Fruit fly (Drosophila melanogaster) whole organism, wandering third instar larva: ENCODE results near the gene CG8852.

Source experiments
- Abd-B ChIP-seq: fragments of >200 bp; optimal IDR thresholded peaks from 2 replicates; lab custom pipeline; 2017; ENCODE audit warnings: missing biosample characterization, missing genetic modification characterization
- CG32264 ChIP-seq: fragments of 200-800 bp; sonication (Bioruptor generic); optimal IDR thresholded peaks from 2 replicates; lab custom pipeline; 2016; ENCODE audit warnings: missing biosample characterization, missing genetic modification characterization
- CrebA ChIP-seq: fragments of 200-800 bp; sonication (Bioruptor generic); optimal IDR thresholded peaks from 2 replicates; lab custom pipeline; 2016; ENCODE audit warnings: missing biosample characterization, mild to moderate bottlenecking, missing genetic modification characterization, borderline replicate concordance
- Dfd ChIP-seq: fragments of >200 bp; optimal IDR thresholded peaks from 2 replicates; lab custom pipeline; 2017; ENCODE audit warnings: missing biosample characterization, missing genetic modification characterization
- GATAd ChIP-seq: sonication (Bioruptor generic); optimal IDR thresholded peaks from 2 replicates; lab custom pipeline; 2016; ENCODE audit warnings: missing biosample characterization, missing genetic modification characterization
- Hnf4 ChIP-seq: fragments of 200-800 bp; sonication (Bioruptor generic); optimal IDR thresholded peaks from 2 replicates; lab custom pipeline; 2016; ENCODE audit warnings: missing biosample characterization, mild to moderate bottlenecking, missing genetic modification characterization
- Mio ChIP-seq: sonication (Bioruptor generic); optimal IDR thresholded peaks from 2 replicates; lab custom pipeline; 2016; ENCODE audit warnings: missing biosample characterization, missing genetic modification characterization
- Myc ChIP-seq: fragments of >200 bp; optimal IDR thresholded peaks from 2 replicates; lab custom pipeline; 2017
- N ChIP-seq: fragments of >200 bp; optimal IDR thresholded peaks from 2 replicates; lab custom pipeline; 2018; ENCODE audit warnings: missing biosample characterization, missing external identifiers, missing genetic modification characterization
- OdsH ChIP-seq: fragments of 200-800 bp; sonication (Bioruptor generic); optimal IDR thresholded peaks from 2 replicates; lab custom pipeline; 2016; ENCODE audit warnings: missing biosample characterization, mild to moderate bottlenecking, missing genetic modification characterization
- Rel ChIP-seq, 2 experiments: fragments of 200-800 bp; sonication (Bioruptor generic) in 1 of 2; optimal IDR thresholded peaks; 2 replicates in 1 of 2; 3 replicates in 1 of 2; lab custom pipeline; 2016 to 2019; ENCODE audit warnings: mild to moderate bottlenecking in 2 of 2, missing biosample characterization in 2 of 2, missing genetic modification characterization in 2 of 2, moderate library complexity in 1 of 2
- Vsx2 ChIP-seq: fragments of 200-300, 225-300 bp; sonication (Bioruptor generic); optimal IDR thresholded peaks from 2 replicates; lab custom pipeline; 2018; ENCODE audit warnings: missing biosample characterization, missing genetic modification characterization; ENCODE audit not compliant: partially characterized antibody
- br ChIP-seq: fragments of 200-800 bp; sonication (Bioruptor generic); optimal IDR thresholded peaks from 2 replicates; lab custom pipeline; 2016; ENCODE audit warnings: missing biosample characterization, missing genetic modification characterization
- brk ChIP-seq: fragments of 200-800 bp; sonication (Bioruptor generic); optimal IDR thresholded peaks from 2 replicates; lab custom pipeline; 2016; ENCODE audit warnings: missing biosample characterization, mild to moderate bottlenecking, missing genetic modification characterization
- dl ChIP-seq, 2 experiments: fragments of 175-275, 200-275 bp in 1 of 2; fragments of 200-275 bp in 1 of 2; sonication (Bioruptor generic); optimal IDR thresholded peaks; lab custom pipeline; 2018; ENCODE audit warnings: mild to moderate bottlenecking in 2 of 2, missing biosample characterization in 2 of 2, missing genetic modification characterization in 2 of 2, moderate library complexity in 2 of 2; ENCODE audit not compliant: partially characterized antibody in 2 of 2, insufficient read depth in 1 of 2
- dsf ChIP-seq: sonication (Bioruptor generic); optimal IDR thresholded peaks from 2 replicates; lab custom pipeline; 2016; ENCODE audit warnings: missing biosample characterization, missing genetic modification characterization, borderline replicate concordance
- ey ChIP-seq: fragments of 200-800 bp; sonication (Bioruptor generic); optimal IDR thresholded peaks from 2 replicates; lab custom pipeline; 2016; ENCODE audit warnings: missing biosample characterization, missing genetic modification characterization
- foxo ChIP-seq, 2 experiments: fragments of 200-800 bp; sonication (Bioruptor generic); optimal IDR thresholded peaks; 2 replicates in 1 of 2; 3 replicates in 1 of 2; lab custom pipeline; 2016 to 2017; ENCODE audit warnings: missing biosample characterization in 2 of 2, missing genetic modification characterization in 2 of 2
- fru ChIP-seq: fragments of 200-800 bp; sonication (Bioruptor generic); optimal IDR thresholded peaks from 3 replicates; lab custom pipeline; 2016; ENCODE audit warnings: missing biosample characterization, mild to moderate bottlenecking, missing genetic modification characterization
- jim ChIP-seq: fragments of 175-275, 200-325 bp; sonication (Bioruptor generic); optimal IDR thresholded peaks from 2 replicates; lab custom pipeline; 2016; ENCODE audit warnings: missing biosample characterization, mild to moderate bottlenecking, missing genetic modification characterization
- lola ChIP-seq: fragments of >200 bp; optimal IDR thresholded peaks from 2 replicates; lab custom pipeline; 2017; ENCODE audit warnings: missing biosample characterization, missing genetic modification characterization
- psq ChIP-seq: fragments of 200-800 bp; sonication (Bioruptor generic); optimal IDR thresholded peaks from 3 replicates; lab custom pipeline; 2017; ENCODE audit warnings: missing biosample characterization, mild to moderate bottlenecking, missing genetic modification characterization, moderate library complexity
- rgr ChIP-seq: fragments of 200-800 bp; sonication (Bioruptor generic); optimal IDR thresholded peaks from 3 replicates; lab custom pipeline; 2016; ENCODE audit warnings: missing biosample characterization, mild to moderate bottlenecking, missing genetic modification characterization
- sage ChIP-seq: fragments of 200-800 bp; sonication (Bioruptor generic); optimal IDR thresholded peaks from 2 replicates; lab custom pipeline; 2016; ENCODE audit warnings: missing biosample characterization, mild to moderate bottlenecking, missing genetic modification characterization
- sv ChIP-seq: fragments of 200-800 bp; sonication (Bioruptor generic); optimal IDR thresholded peaks from 3 replicates; lab custom pipeline; 2016; ENCODE audit warnings: missing biosample characterization, missing genetic modification characterization
- tai ChIP-seq: sonication (Bioruptor generic); optimal IDR thresholded peaks from 2 replicates; lab custom pipeline; 2016; ENCODE audit warnings: missing biosample characterization, missing genetic modification characterization
- usp ChIP-seq: fragments of >200 bp; optimal IDR thresholded peaks from 2 replicates; lab custom pipeline; 2017; ENCODE audit warnings: missing biosample characterization, missing genetic modification characterization

CG8852 gene

DNA sequence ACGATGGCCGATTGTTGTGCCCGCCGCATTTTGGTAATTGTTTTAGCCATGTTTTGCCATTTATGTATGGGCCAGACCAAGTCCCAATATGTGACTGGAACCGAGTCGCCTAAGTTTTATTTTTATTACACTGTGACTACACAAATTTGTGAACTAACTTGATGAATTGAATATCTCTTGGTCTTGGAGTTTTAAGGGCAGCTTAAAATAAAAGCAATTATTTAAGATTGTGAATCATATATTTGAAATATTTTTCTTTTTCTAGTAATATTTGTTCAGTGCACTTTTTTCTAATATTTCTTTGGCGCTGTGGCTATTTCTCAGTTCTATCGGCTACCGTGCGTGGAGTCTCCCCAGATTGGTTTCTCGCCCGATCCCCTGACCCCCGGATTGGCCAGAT is 31.5 kb upstream of the CG8852 start:
- TF ChIP-seq Myc (lab: Kevin White, UChicago), result no peak

DNA sequence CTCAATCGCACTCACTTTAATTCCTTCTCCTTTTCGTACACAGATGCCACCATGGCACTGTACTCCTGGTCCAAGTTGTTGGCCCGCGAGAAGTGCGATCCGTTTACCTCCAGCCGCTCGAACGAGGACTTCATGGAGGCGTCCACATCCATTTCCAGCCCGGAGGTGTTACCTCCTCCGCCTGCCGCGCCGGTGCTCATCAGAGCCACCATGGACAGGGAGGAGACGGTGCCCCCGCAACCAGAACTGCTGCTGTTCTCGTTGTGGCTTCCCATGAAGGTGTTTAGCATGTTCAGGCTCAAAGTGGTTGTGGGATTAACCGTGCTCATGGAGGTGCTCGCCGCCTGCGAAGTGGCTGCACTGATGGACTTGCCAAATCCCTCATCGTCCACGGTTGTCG is 29.5 kb upstream of the CG8852 start:
- no peak for TF ChIP-seq rgr (GFP tag; lab: Kevin White, UChicago)
- TF ChIP-seq lola, result no peak
- TF ChIP-seq brk, result no peak
- TF ChIP-seq foxo (GFP tag; optimal IDR thresholded peaks at IDR 0.05; lab: Kevin White, UChicago), result no peak
- no peak for TF ChIP-seq sage (GFP tag; lab: Kevin White, UChicago)
- no peak for TF ChIP-seq dl (GFP tag; optimal IDR thresholded peaks at IDR 0.05; lab: Kevin White, UChicago; ENCODE audit: insufficient read depth in 1 of 2, partially characterized antibody in 2 of 2)
- no peak for TF ChIP-seq Myc (lab: Kevin White, UChicago)
- TF ChIP-seq tai (GFP tag; lab: Kevin White, UChicago), result no peak
- no peak for TF ChIP-seq CG32264 (GFP tag; lab: Kevin White, UChicago)
- no peak for TF ChIP-seq N (GFP tag; lab: Kevin White, UChicago)
- no peak for TF ChIP-seq Dfd (GFP tag; lab: Kevin White, UChicago)
- no peak for TF ChIP-seq br (GFP tag; lab: Kevin White, UChicago)
- no peak for TF ChIP-seq CrebA (GFP tag; lab: Kevin White, UChicago)
- no peak for TF ChIP-seq OdsH (GFP tag; lab: Kevin White, UChicago)
- TF ChIP-seq dsf (GFP tag; lab: Kevin White, UChicago), result no peak
- TF ChIP-seq fru (GFP tag; lab: Kevin White, UChicago), result no peak
- TF ChIP-seq GATAd (GFP tag; lab: Kevin White, UChicago), result no peak
- TF ChIP-seq jim (GFP tag; lab: Kevin White, UChicago), result no peak
- no peak for TF ChIP-seq Abd-B (GFP tag; lab: Kevin White, UChicago)
- TF ChIP-seq Vsx2 (GFP tag; lab: Kevin White, UChicago), result no peak

DNA sequence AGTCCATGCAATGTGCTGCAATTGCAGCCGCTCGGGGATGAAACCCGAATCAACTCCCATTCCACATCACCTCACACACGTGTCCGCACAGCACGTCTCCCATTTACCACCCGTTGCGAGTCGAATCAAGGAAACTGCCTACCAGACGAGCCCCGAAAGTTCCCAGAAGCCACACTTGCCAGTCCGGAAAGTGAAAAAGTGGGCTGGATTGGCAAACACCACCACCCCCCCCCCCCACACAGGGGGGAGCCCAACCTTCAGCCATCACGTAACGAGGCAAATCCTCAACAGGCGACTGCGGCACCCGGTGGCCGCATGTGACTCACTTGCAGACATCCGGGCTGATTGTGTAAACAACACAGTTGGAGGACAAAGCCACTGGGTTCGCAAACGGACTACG is 20.1 kb upstream of the CG8852 start:
- TF ChIP-seq rgr (GFP tag; lab: Kevin White, UChicago), result no peak
- no peak for TF ChIP-seq fru (GFP tag; lab: Kevin White, UChicago)
- TF ChIP-seq sv (GFP tag; lab: Kevin White, UChicago), result no peak
- no peak for TF ChIP-seq Mio (GFP tag; lab: Kevin White, UChicago)
- no peak for TF ChIP-seq Myc (lab: Kevin White, UChicago)

DNA sequence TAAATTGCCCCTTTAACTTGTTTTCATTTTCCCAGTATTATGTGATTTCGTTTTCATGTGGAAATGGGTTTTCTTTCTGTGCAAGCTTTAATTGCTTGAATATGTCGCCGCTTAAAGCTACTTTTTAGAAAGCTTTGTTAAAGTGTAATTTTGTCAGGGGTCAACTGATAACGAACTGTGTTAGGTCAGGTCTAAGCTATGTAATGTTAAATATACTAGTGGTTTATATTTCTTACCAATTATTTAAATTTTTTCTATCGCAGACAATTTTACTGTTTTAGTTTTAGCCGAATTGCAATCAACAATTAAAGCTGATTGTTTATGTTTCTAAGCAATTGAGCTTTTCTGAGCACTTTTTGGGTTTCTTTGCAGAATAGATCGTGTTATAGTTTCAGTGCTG is 18.6 kb upstream of the CG8852 start:
- TF ChIP-seq N (GFP tag; lab: Kevin White, UChicago) (no peak), Myc (lab: Kevin White, UChicago) (no peak)

DNA sequence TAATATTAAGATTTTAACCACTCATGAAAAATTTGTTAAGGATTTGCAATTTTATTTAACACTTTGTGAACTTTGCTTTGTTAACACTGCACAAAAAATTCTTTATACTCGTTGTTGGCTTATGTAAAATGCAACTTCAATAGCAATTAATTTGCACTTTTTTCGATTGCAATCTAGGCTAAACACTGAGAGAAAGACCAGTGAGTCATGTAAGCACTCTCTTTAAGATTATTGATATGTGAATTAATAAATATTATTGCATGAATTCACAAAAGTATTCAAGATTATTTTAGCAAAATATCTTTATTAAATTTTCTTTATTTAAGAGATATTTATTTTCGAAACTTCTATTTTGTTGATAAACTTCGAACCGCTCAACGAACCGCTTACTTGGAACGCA is 18.1 kb upstream of the CG8852 start:
- TF ChIP-seq dsf (GFP tag; lab: Kevin White, UChicago) (no peak), psq (GFP tag; lab: Kevin White, UChicago) (no peak), Vsx2 (GFP tag; lab: Kevin White, UChicago) (no peak), brk (no peak)

DNA sequence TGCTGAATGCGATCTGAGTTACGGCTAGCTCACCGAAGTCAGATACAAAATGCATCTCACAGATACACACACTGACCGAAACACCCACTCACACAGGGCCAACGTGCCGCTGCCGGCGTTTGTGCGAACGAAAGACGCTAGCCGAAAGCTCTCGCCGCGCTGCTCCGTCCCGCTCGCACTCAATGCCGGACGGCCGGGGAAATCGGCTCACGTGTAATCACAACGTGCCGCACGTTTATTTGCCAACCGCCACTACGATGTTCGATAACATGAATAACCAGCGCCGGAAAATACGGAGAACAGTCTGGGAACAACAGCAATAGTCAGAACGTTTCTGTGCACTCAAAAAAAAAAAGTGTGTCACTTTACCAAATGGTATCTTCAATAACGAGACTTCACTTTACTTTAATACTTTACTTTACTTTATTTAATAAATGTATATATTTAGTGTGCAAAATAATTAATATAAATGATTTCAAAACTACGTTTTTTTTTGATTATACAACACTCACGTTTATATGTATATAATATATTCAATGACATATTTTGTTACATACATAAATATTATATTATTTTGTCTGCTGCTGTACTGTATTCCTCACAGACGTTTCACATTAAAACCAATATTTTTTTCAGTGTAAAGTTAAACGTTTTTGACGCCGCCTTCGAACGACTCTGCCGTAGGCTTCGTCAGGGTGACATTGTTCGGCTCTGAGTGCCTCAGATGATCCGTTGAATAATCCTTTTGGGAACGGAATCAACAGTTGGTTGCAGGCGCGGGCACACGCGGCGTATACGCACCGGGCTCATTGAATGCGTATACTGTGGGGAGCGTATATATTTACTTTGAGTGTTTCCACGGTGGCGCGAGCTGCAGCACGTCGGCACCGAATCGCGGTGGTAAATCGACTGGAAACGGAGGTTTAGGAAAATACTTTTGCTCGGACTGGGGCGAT is 17.4 kb upstream of the CG8852 start, which contains the start of gene tim:
tim (minus strand) TSS at position 911 of the 956 bp plus-strand sequence.
- TF ChIP-seq ey (GFP tag; lab: Kevin White, UChicago) (no peak), CG32264 (GFP tag; lab: Kevin White, UChicago) (no peak), Mio (GFP tag; lab: Kevin White, UChicago) (no peak), usp (GFP tag; lab: Kevin White, UChicago) (no peak), Hnf4 (no peak), Rel (GFP tag; optimal IDR thresholded peaks at IDR 0.05; lab: Kevin White, UChicago) (no peak), Rel (tag; optimal IDR thresholded peaks at IDR 0.05; lab: Kevin White, UChicago) (no peak), GATAd (GFP tag; lab: Kevin White, UChicago) (no peak), jim (GFP tag; lab: Kevin White, UChicago) (no peak), CrebA (GFP tag; lab: Kevin White, UChicago) (no peak), Dfd (GFP tag; lab: Kevin White, UChicago) (no peak)
- TF ChIP-seq, all 38 proteins: peak for 0
